Worm (Caenorhabditis elegans): ENCODE measurements around the gene C17H11.5.
"Not testable (repeated sequence)": the region's sequence is repeated elsewhere in the genome, so short reads cannot be mapped to it uniquely, and the experiment has no call there.

Gene C17H11.5

DNA sequence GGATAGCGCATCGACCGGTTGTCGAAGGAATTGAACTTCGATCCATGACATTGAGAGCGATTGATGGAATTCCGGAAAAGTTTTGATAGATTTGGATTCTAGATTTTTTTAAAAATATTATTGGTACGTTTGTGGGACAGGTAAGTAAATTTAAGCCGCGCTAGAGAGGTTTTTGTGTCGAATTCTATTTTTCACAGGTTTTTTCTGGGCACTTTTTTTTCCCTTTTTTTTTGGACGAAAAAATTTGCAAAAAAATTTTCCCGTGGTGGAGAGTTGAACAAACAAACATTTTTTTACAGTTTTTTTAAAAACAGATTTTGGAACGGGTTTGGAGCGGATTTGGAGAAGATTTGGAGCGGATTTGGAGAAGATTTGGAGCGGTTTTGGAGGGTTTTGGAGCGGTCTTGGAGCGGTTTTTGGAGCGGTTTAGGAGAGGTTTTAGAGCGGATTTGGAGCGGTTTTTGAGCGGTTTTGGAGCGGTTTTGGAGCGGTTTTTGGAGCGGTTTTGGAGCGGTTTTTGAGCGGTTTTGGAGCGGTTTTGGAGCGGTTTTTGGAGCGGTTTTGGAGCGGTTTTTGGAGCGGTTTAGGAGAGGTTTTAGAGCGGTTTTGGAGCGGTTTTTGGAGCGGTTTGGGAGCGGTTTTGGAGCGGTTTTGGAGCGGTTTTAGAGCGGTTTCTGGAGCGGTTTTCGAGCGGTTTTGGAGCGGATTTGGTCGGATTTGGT is 3.2 kb downstream of the C17H11.5 start, which contains the start of gene C17H11.4:
TSS of gene C17H11.4 (minus strand) at position 51 of the 722 bp plus-strand sequence.
- TF ChIP-seq unc-62 (GFP tag; optimal IDR thresholded peaks at IDR 0.05): not testable (repeated sequence)

DNA sequence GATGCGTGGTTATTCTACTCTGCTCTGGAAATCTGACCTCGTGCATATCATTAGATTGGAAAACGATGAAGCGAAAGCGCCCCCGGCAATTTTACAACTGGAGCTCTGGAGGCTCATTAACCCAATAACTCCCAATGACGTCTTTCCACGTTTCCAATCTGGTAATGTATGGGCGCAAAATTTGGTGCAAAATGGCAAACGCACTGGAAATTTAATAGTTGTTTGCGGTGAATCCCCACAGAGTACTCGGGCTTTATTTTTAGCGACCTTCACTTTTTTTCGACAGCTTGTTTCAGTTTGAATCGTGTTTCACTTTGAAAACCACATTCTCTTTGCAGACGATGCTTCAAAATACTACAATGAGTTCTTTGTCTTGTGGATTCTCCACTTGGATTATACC is 11.3 kb downstream of the C17H11.5 start, which contains the start of gene C17H11.1:
TSS of gene C17H11.1 (plus strand) at position 301 of the 400 bp plus-strand sequence.
- TF ChIP-seq unc-62 (GFP tag; optimal IDR thresholded peaks at IDR 0.05): no peak

DNA sequence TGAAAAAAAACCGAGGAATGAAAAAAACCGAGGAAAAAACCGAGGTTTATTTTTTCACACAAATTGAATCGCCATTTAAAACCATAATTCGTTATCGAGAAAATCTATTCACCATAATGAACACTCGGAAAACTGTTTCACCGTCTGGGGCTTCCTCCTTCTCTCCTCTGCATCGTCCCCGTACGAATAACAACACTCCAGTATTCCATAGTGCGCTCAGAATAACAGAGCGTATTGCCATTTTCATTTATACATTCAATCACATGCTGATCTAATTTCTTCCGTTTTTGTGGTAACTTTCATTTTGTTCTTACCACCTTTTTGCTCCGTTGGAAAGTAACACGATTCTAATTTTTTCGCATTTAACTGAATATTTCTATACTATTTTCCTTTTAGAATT is 15.4 kb downstream of the C17H11.5 start, which contains the start of gene C17H11.2:
TSS of gene C17H11.2 (plus strand) at position 397 of the 400 bp plus-strand sequence.
- no peak for TF ChIP-seq unc-62 (GFP tag; optimal IDR thresholded peaks at IDR 0.05)

DNA sequence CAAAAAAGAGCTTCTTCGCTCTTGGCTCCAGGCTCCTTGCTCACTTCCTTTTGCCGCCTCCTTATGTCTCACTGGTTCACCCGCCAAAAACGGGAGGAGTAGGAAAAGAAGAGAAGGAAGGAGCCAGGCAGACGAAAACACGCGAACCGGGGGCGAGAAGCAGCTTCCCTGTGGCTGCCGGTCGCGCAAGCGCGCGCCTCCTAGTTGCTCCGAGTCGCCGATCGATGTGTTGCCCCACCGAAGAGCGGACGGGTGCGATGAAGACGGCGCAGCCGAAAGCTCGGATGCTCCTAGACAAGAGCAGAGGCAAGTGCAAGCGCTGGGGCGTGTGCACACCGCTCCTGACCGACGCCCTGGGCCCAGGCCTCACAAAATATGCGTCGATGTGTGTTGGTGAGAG is 21.4 kb downstream of the C17H11.5 start:
- TF ChIP-seq unc-62 (GFP tag; optimal IDR thresholded peaks at IDR 0.05): no peak

DNA sequence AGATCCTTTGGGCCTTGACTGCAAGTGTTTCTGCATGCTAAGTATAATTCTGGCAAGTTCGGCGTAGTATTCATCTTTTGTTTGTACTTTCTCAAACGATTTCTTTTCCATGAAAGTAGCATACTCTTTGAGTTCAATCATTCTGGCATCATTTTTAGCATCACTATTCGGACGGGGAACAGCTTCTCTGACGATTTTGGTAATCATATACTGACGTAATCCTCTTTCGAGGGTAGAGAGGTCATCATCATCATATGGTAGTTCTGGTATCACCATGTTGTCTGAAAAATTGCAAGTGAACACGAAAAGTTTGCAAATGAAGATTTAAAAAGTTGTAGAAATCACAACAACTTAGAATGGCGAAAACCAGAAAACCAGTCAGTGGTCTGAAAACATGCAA is 22.1 kb downstream of the C17H11.5 start, which contains the start of gene F22F1.3:
TSS of gene F22F1.3 (minus strand) at position 281 of the 400 bp plus-strand sequence.
- TF ChIP-seq unc-62 (GFP tag; optimal IDR thresholded peaks at IDR 0.05): no peak

DNA sequence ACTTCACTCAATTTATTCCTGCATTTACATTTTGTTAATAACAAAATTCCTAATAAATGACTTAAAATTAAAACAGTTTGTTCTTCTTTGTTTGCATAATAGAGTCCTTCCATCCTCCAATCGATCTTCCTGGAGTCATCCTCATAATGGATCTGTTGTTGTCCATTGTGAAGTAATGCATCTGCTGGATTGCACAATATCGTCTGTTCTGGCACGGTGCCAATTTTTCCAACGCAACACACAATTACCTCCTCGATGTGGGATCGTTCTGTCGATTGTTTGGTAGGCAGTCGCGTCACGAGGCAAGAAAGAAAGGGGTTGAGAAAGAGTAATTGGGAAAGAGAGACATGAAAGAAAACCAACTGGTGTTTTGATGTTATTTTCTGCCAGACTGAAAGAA is 24.9 kb downstream of the C17H11.5 start:
- TF ChIP-seq unc-62 (GFP tag; optimal IDR thresholded peaks at IDR 0.05): no peak

DNA sequence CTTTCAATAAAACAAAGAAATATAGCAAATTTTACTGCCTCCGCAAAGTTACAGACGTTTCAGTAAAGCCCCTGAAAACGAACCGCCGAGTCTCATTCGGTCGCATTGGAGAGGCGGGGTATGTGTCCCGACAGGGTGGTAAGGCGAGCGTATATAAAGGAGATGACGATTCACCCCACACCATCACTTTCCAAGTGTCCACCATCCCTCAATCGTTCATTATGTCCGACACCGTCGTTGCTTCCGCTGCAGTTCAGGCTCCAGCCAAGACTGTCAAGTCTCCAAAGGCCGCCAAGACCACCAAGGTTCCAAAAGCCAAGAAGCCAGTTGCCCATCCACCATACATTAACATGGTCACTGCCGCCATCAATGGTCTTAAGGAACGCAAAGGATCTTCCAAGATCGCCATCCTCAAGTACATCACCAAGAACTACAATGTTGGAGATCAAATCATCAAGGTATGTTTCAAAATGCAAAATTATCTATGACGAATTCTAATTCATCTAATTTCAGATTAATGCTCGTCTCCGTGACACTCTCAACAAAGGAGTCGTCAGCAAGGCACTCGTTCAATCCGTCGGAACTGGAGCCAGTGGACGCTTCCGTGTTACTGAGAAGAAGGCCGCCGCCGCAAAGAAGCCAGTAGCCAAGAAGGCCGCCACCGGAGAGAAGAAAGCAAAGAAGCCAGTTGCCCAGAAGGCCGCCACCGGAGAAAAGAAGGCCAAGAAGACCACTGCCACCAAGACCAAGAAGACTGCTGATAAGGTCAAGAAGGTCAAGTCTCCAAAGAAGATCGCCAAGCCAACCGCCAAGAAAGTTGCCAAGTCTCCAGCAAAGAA is 25.7 kb downstream of the C17H11.5 start, which contains the start of gene hil-3:
TSS of gene hil-3 (plus strand) at position 195 of the 839 bp plus-strand sequence.
- TF ChIP-seq unc-62 (GFP tag; optimal IDR thresholded peaks at IDR 0.05): no peak

DNA sequence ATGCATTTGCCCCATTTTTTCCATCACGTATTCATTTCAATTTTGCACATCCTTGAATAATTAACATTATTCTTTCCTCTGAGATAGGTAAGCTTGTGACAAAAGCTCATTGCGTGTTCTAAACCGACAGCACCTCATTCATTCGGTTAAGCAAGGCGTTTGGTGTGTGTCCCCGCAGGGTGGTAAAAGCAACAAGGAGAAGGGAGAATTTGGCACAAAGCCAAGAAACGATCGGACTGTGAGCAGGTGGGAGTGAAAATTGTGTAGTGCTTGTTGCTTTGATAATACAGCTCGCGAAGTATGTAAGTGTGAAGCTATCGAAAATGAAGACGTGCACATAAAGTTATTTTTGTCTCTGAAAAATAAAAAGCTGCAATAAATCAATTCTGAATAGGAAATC is 27.8 kb downstream of the C17H11.5 start:
- no peak for TF ChIP-seq unc-62 (GFP tag; optimal IDR thresholded peaks at IDR 0.05)

DNA sequence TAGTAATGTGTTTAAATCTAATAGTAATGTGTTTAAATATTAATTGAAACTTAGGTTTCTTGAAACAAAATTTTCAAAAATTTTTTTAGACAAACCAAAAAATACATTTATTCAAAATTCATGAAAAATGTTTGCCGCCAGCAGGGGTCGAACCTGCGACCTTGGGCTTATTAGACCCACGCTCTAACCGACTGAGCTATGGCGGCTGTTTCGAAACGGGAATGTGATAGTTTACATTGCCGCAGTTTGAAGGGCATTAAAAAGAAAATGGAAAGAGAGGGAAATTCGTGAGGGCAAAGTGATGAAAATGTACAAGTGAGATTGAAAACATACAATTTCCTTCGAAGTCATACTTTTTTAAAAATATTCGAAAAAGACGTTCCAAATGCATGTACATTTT is 28.4 kb downstream of the C17H11.5 start:
- no peak for TF ChIP-seq unc-62 (GFP tag; optimal IDR thresholded peaks at IDR 0.05)

DNA sequence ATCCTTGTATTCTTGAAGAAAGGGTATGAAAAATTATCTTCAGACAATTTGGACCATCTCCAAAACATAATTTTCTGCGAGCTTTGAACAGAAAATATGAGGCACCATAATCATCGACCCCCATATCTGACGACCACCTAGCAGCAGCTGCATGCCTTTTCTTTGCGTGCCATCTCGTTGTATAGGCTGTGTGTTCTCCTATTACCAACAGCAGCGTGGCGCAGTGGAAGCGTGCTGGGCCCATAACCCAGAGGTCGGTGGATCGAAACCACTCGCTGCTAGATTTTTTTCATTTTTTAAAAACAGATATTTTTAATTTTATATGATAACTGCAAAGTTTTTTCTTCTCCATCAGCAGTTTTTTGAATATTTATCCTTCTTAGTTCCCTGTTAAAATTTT is 29.0 kb downstream of the C17H11.5 start:
- no peak for TF ChIP-seq unc-62 (GFP tag; optimal IDR thresholded peaks at IDR 0.05)

DNA sequence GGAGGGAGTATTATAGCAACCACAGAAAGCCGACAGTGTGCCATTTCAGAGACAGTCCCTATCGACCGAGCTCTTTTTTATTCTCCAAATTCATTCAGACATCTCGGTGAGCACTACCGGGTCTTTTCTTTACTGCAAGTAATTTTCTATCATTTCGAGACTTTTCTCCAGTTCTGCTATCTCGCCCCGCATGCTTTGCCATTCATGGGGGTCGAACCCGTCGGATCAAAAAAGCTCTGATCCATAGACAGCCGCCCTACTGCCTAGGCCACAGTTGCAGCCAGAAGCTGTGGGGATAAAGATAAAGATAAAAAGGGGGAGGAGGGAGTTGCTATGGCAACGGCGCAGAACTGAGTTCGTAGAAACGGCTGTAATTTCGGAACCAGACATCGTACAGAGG is 33.5 kb downstream of the C17H11.5 start:
- TF ChIP-seq unc-62 (GFP tag; optimal IDR thresholded peaks at IDR 0.05): no peak

DNA sequence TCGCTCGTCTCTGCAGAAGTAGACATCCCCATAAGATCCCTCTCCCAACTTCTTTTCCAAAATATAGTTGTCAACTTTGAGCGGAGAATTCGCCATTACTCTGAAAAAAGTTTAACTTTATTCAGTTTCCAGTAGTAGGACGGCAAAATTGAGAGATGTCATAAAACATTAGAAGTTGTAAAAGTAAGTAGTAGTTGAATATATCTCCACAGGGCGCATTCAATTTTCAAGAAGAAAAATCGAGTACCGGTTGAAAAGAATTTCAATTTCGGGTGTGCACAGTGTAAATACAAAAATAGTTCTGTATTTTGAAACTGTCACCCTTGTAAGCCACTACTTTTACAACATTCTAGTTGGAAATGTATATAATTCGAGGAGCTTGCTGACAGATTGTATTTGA is 34.3 kb downstream of the C17H11.5 start, which contains the start of gene F22F1.2:
TSS of gene F22F1.2 (minus strand) at position 101 of the 400 bp plus-strand sequence.
- no peak for TF ChIP-seq unc-62 (GFP tag; optimal IDR thresholded peaks at IDR 0.05)

DNA sequence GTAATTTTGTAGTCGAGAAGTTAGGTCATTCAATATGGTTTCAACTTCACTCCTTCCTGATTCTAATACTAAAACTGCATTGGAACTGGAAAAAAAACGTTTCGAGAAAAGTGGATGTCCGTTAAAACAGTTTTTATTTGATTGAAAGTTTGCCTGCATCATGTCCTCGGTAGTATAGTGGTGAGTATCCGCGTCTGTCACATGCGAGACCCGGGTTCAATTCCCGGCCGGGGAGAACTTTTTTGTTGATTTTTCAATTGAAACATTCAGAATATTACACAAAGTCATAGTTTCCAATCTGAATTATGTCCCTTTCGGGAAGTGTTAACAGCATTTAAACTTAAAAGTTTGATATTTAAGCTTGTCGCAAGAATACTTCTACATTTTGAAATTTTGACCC is 35.9 kb downstream of the C17H11.5 start:
- no peak for TF ChIP-seq unc-62 (GFP tag; optimal IDR thresholded peaks at IDR 0.05)

DNA sequence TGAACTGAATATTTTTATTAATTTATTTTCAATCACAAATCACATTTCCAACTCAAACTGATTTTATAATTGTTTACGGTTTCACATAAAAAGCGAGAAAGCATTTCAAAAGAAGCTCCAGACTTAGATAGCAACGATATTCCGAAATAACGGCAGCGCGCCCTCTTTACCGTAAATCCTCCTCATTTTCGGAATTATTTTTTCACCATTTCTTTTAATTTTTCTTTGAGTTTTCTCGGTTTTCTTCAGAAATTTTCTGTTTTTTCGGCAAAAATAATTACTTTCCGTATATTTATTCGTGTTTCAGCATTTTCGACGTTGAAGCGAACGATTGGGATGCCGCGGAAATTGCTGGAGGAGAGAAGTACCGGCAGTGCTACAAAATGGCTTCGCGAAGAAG is 37.5 kb downstream of the C17H11.5 start, which contains the start of gene C02B8.1:
TSS of gene C02B8.1 (plus strand) at position 301 of the 400 bp plus-strand sequence.
- no peak for TF ChIP-seq unc-62 (GFP tag; optimal IDR thresholded peaks at IDR 0.05)

DNA sequence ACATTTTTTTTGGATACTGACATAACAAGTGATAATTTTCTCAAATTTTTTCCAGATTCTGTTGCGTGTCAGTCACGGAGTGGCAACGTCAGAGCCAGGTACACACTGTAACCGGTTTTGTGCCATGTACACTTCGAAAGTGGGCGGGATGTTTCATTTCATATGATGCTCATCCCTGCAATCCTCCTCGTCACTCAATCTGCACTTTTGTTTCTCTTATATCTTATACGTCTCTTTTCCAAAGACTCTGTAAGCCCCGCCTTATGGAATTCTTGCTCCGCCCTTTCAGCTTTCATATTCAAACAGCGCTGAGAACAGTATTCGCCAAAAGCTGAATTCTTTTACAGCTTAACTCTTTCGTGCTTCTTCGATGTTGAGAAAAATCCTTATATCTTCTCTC is 45.8 kb downstream of the C17H11.5 start, which contains the start of gene C02B8.3:
TSS of gene C02B8.3 (plus strand) at position 301 of the 400 bp plus-strand sequence.
- TF ChIP-seq unc-62 (GFP tag; optimal IDR thresholded peaks at IDR 0.05): no peak

DNA sequence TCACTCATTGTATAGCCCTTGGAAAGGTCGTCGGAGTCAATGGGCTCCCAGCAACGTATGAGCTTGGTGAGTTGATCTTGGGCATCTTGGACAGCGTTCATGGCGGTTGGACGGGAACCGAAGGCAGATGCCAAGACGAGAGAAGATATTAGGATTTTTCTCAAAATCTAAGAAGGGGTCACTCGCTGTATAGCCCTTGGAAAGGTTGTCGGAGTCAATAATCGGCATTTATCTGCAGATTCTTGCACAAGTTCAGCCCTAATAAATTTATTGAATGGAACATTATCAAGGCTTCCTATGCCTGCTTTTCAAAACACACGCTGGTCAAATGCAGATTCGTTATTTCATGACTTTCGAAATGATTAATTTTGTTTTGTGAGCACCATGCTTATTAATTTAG is 47.2 kb downstream of the C17H11.5 start, which contains the start of gene C02B8.7:
TSS of gene C02B8.7 (minus strand) at position 101 of the 400 bp plus-strand sequence.
- no peak for TF ChIP-seq unc-62 (GFP tag; optimal IDR thresholded peaks at IDR 0.05)
